Worm (Caenorhabditis elegans) whole organism, mixed stage, embryonic: ENCODE measurements around the gene K12D12.4.

Source experiments
- M03D4.4 ChIP-seq: sonication (generic microtip); optimal IDR thresholded peaks from 2 replicates; lab custom pipeline; 2017; ENCODE audit warnings: mild to moderate bottlenecking, missing genetic modification characterization, missing compliant biosample characterization
- bed-3 ChIP-seq: fragments of 200-800 bp; sonication (Bioruptor generic); optimal IDR thresholded peaks from 3 replicates; lab custom pipeline; 2018; ENCODE audit warnings: mild to moderate bottlenecking, missing genetic modification characterization, moderate library complexity, missing compliant biosample characterization
- blmp-1 ChIP-seq: fragments of 150-350 bp; optimal IDR thresholded peaks from 2 replicates; lab custom pipeline; 2014; ENCODE audit warnings: missing biosample characterization, missing genetic modification characterization
- ceh-39 ChIP-seq: fragments of 150-350 bp; optimal IDR thresholded peaks from 2 replicates; lab custom pipeline; 2014; ENCODE audit warnings: missing biosample characterization, missing genetic modification characterization
- ceh-43 ChIP-seq: fragments of 200-800 bp; sonication (Bioruptor generic); optimal IDR thresholded peaks from 2 replicates; lab custom pipeline; 2018; ENCODE audit warnings: mild to moderate bottlenecking, missing genetic modification characterization, moderate library complexity, missing compliant biosample characterization
- ceh-83 ChIP-seq: fragments of 200-800 bp; sonication (Bioruptor generic); optimal IDR thresholded peaks from 2 replicates; lab custom pipeline; 2018; ENCODE audit warnings: mild to moderate bottlenecking, missing genetic modification characterization, missing compliant biosample characterization
- ces-1 ChIP-seq: fragments of 150-350 bp; optimal IDR thresholded peaks from 2 replicates; lab custom pipeline; 2014; ENCODE audit warnings: missing biosample characterization, missing genetic modification reagents, missing genetic modification characterization
- cnd-1 ChIP-seq: fragments of 200-800 bp; sonication (Bioruptor generic); optimal IDR thresholded peaks from 2 replicates; lab custom pipeline; 2018; ENCODE audit warnings: mild to moderate bottlenecking, missing genetic modification characterization, missing compliant biosample characterization
- drap-1 ChIP-seq: fragments of 200-800 bp; sonication (Bioruptor generic); optimal IDR thresholded peaks from 3 replicates; lab custom pipeline; 2018; ENCODE audit warnings: mild to moderate bottlenecking, missing genetic modification characterization, missing compliant biosample characterization
- elt-1 ChIP-seq: sonication (generic microtip); optimal IDR thresholded peaks from 2 replicates; lab custom pipeline; 2017; ENCODE audit warnings: missing genetic modification characterization, mild to moderate bottlenecking, missing compliant biosample characterization, antibody characterized with exemption, moderate library complexity, borderline replicate concordance; ENCODE audit not compliant: insufficient read depth
- flh-1 ChIP-seq: fragments of 200-800 bp; sonication (Bioruptor generic); optimal IDR thresholded peaks from 2 replicates; lab custom pipeline; 2018; ENCODE audit warnings: mild to moderate bottlenecking, missing genetic modification characterization, moderate library complexity, missing compliant biosample characterization
- ham-2 ChIP-seq: fragments of 200-800 bp; sonication (Bioruptor generic); optimal IDR thresholded peaks from 2 replicates; lab custom pipeline; 2018; ENCODE audit warnings: mild to moderate bottlenecking, missing genetic modification characterization, missing compliant biosample characterization
- hlh-1 ChIP-seq: fragments of 150-350 bp; optimal IDR thresholded peaks from 2 replicates; lab custom pipeline; 2014; ENCODE audit warnings: missing biosample characterization, missing genetic modification reagents, missing genetic modification characterization
- lin-13 ChIP-seq: fragments of 150-350 bp; optimal IDR thresholded peaks from 2 replicates; lab custom pipeline; 2014; ENCODE audit warnings: missing biosample characterization, missing genetic modification characterization
- lsy-2 ChIP-seq: fragments of 150-350 bp; optimal IDR thresholded peaks from 2 replicates; lab custom pipeline; 2014; ENCODE audit warnings: missing biosample characterization, missing genetic modification characterization
- mab-5 ChIP-seq: fragments of 150-350 bp; optimal IDR thresholded peaks from 2 replicates; lab custom pipeline; 2014; ENCODE audit warnings: missing biosample characterization, missing genetic modification characterization
- mep-1 ChIP-seq: fragments of 150-350 bp; optimal IDR thresholded peaks from 2 replicates; lab custom pipeline; 2017; ENCODE audit warnings: missing biosample characterization, missing genetic modification reagents, missing genetic modification characterization, inconsistent platforms
- mls-2 ChIP-seq: sonication (generic microtip); optimal IDR thresholded peaks from 2 replicates; lab custom pipeline; 2016; ENCODE audit warnings: mild to moderate bottlenecking, missing genetic modification characterization, moderate library complexity, missing compliant biosample characterization
- nhr-12 ChIP-seq: fragments of 150-350 bp; optimal IDR thresholded peaks from 2 replicates; lab custom pipeline; 2014; ENCODE audit warnings: missing biosample characterization, missing genetic modification characterization
- nhr-2 ChIP-seq: fragments of 150-350 bp; optimal IDR thresholded peaks from 2 replicates; lab custom pipeline; 2014; ENCODE audit warnings: missing biosample characterization, missing genetic modification characterization
- nhr-237 ChIP-seq: fragments of 150-350 bp; optimal IDR thresholded peaks from 2 replicates; lab custom pipeline; 2014; ENCODE audit warnings: missing biosample characterization, missing genetic modification characterization
- nhr-28 ChIP-seq: fragments of 150-350 bp; optimal IDR thresholded peaks from 2 replicates; lab custom pipeline; 2014; ENCODE audit warnings: missing biosample characterization, missing genetic modification characterization
- nhr-76 ChIP-seq: sonication (generic microtip); optimal IDR thresholded peaks from 2 replicates; lab custom pipeline; 2017; ENCODE audit warnings: missing biosample characterization, missing genetic modification characterization
- pha-4 ChIP-seq: fragments of 150-350 bp; optimal IDR thresholded peaks from 2 replicates; lab custom pipeline; 2018; ENCODE audit warnings: missing biosample characterization, missing genetic modification reagents, missing genetic modification characterization
- snpc-4 ChIP-seq: fragments of 150-350 bp; optimal IDR thresholded peaks from 2 replicates; lab custom pipeline; 2014; ENCODE audit warnings: missing biosample characterization, missing genetic modification characterization
- sptf-1 ChIP-seq: sonication (generic microtip); optimal IDR thresholded peaks from 2 replicates; lab custom pipeline; 2017; ENCODE audit warnings: mild to moderate bottlenecking, missing genetic modification characterization, moderate library complexity, missing compliant biosample characterization
- tbx-8 ChIP-seq: fragments of 200-800 bp; sonication (Bioruptor generic); optimal IDR thresholded peaks from 2 replicates; lab custom pipeline; 2018; ENCODE audit warnings: mild to moderate bottlenecking, missing genetic modification characterization, moderate library complexity, missing compliant biosample characterization
- unc-120 ChIP-seq: sonication (generic microtip); optimal IDR thresholded peaks from 2 replicates; lab custom pipeline; 2017; ENCODE audit warnings: missing genetic modification characterization, missing compliant biosample characterization; ENCODE audit not compliant: poor library complexity, severe bottlenecking
- unc-39 ChIP-seq: fragments of 150-350 bp; optimal IDR thresholded peaks from 2 replicates; lab custom pipeline; 2014; ENCODE audit warnings: missing biosample characterization, missing genetic modification characterization
- unc-62 ChIP-seq: fragments of 150-350 bp; optimal IDR thresholded peaks from 2 replicates; lab custom pipeline; 2014; ENCODE audit warnings: missing biosample characterization, missing genetic modification reagents, missing genetic modification characterization
- zip-8 ChIP-seq: fragments of 150-350 bp; optimal IDR thresholded peaks from 2 replicates; lab custom pipeline; 2014; ENCODE audit warnings: missing biosample characterization, missing genetic modification characterization

The K12D12.4 gene

ce11 chrII:11841653-11842052 is 23.9 kb downstream of the K12D12.4 start:
- TF ChIP-seq nhr-237 (tag; lab: Kevin White, UChicago) (no peak), ces-1 (GFP tag; lab: Kevin White, UChicago) (no peak), ham-2 (peak; percentile 49), ceh-39 (tag; lab: Kevin White, UChicago) (no peak)

ce11 chrII:11839116-11839515 is 26.4 kb downstream of the K12D12.4 start:
- TF ChIP-seq lsy-2 (no peak), sptf-1 (tag; lab: Kevin White, UChicago) (no peak), pha-4 (tag; lab: Kevin White, UChicago) (no peak), zip-8 (no peak), nhr-12 (tag; lab: Kevin White, UChicago) (no peak), ham-2 (no peak), snpc-4 (tag; lab: Kevin White, UChicago) (no peak), M03D4.4 (tag; lab: Kevin White, UChicago) (no peak), unc-120 (tag; lab: Kevin White, UChicago) (no peak), bed-3 (GFP tag; lab: Kevin White, UChicago) (no peak), mls-2 (tag; lab: Kevin White, UChicago) (no peak), unc-62 (no peak), ceh-43 (GFP tag; lab: Kevin White, UChicago) (no peak), lin-13 (tag; lab: Kevin White, UChicago) (no peak)

- TF ChIP-seq nhr-2 (tag; lab: Kevin White, UChicago) (no peak), nhr-12 (tag; lab: Kevin White, UChicago) (no peak), drap-1 (GFP tag; lab: Kevin White, UChicago) (no peak), nhr-76 (tag; lab: Kevin White, UChicago) (no peak), ceh-43 (GFP tag; lab: Kevin White, UChicago) (no peak), hlh-1 (no peak), unc-120 (tag; lab: Kevin White, UChicago) (no peak), nhr-237 (tag; lab: Kevin White, UChicago) (no peak), sptf-1 (tag; lab: Kevin White, UChicago) (no peak), lsy-2 (no peak), tbx-8 (no peak), mab-5 (tag; lab: Kevin White, UChicago) (no peak), flh-1 (GFP tag; lab: Kevin White, UChicago) (no peak), mep-1 (no peak), elt-1 (tag; lab: Kevin White, UChicago) (no peak), ces-1 (GFP tag; lab: Kevin White, UChicago) (no peak)
- TF ChIP-seq, all 35 proteins: peak for 0
Measured at ce11 chrII:11838353-11838752, 27.2 kb downstream of the K12D12.4 start.

ce11 chrII:11836554-11837218 is 28.9 kb downstream of the K12D12.4 start:
- TF ChIP-seq zip-8: no peak
- no peak for TF ChIP-seq snpc-4 (tag; lab: Kevin White, UChicago)
- no peak for TF ChIP-seq unc-39 (tag; lab: Kevin White, UChicago)
- TF ChIP-seq nhr-12 (tag; lab: Kevin White, UChicago): no peak
- TF ChIP-seq mep-1: no peak
- TF ChIP-seq pha-4 (tag; lab: Kevin White, UChicago): no peak
- no peak for TF ChIP-seq ham-2
- TF ChIP-seq nhr-76 (tag; lab: Kevin White, UChicago): no peak

ce11 chrII:11835208-11835607 is 30.3 kb downstream of the K12D12.4 start, which contains the start of gene T27D12.6:
Gene T27D12.6 (plus strand): TSS chrII:11835508.
- no peak for TF ChIP-seq nhr-12 (tag; lab: Kevin White, UChicago)
- TF ChIP-seq mls-2 (tag; lab: Kevin White, UChicago): no peak
- no peak for TF ChIP-seq nhr-76 (tag; lab: Kevin White, UChicago)
- TF ChIP-seq drap-1 (GFP tag; lab: Kevin White, UChicago): no peak
- no peak for TF ChIP-seq ham-2
- no peak for TF ChIP-seq lin-13 (tag; lab: Kevin White, UChicago)
- no peak for TF ChIP-seq mab-5 (tag; lab: Kevin White, UChicago)
- TF ChIP-seq zip-8: no peak
- TF ChIP-seq cnd-1 (tag; lab: Kevin White, UChicago): no peak
- no peak for TF ChIP-seq snpc-4 (tag; lab: Kevin White, UChicago)
- TF ChIP-seq mep-1: no peak
- TF ChIP-seq nhr-2 (tag; lab: Kevin White, UChicago): no peak
- TF ChIP-seq flh-1 (GFP tag; lab: Kevin White, UChicago): no peak
- no peak for TF ChIP-seq unc-120 (tag; lab: Kevin White, UChicago)
- no peak for TF ChIP-seq ceh-43 (GFP tag; lab: Kevin White, UChicago)
- no peak for TF ChIP-seq blmp-1
- no peak for TF ChIP-seq ceh-83 (GFP tag; lab: Kevin White, UChicago)
- TF ChIP-seq nhr-28 (tag; lab: Kevin White, UChicago): no peak
